Worm (Caenorhabditis elegans): ENCODE data around the gene C25H3.17.

- TF ChIP-seq nhr-237 (tag; optimal IDR thresholded peaks at IDR 0.05) (no peak), unc-62 (GFP tag; optimal IDR thresholded peaks at IDR 0.05) (no peak), mls-2 (tag; optimal IDR thresholded peaks at IDR 0.05) (no peak), nhr-28 (tag; optimal IDR thresholded peaks at IDR 0.05) (no peak), nhr-76 (tag; optimal IDR thresholded peaks at IDR 0.05) (no peak), unc-39 (tag; optimal IDR thresholded peaks at IDR 0.05) (no peak), lin-13 (tag; optimal IDR thresholded peaks at IDR 0.05) (no peak), pha-4 (tag; optimal IDR thresholded peaks at IDR 0.05) (no peak), blmp-1 (tag; optimal IDR thresholded peaks at IDR 0.05) (no peak), lin-32 (GFP tag; optimal IDR thresholded peaks at IDR 0.05) (no peak), lsy-2 (tag; optimal IDR thresholded peaks at IDR 0.05) (no peak), elt-3 (tag; optimal IDR thresholded peaks at IDR 0.05) (no peak)
Observed at ce11 chrII:5717831-5718230, 48.4 kb upstream of the C25H3.17 start, which contains the start of gene zipt-3.

Measured in whole organism, mixed stage, embryonic.